Worm (Caenorhabditis elegans) whole organism, mixed stage, embryonic: ENCODE data around the gene act-3.

ENCODE experiments used
- flh-1 ChIP-seq: fragments of 200-800 bp; sonication (Bioruptor generic); optimal IDR thresholded peaks from 2 replicates; lab custom pipeline; 2018; ENCODE audit warnings: mild to moderate bottlenecking, missing genetic modification characterization, moderate library complexity, missing compliant biosample characterization
- lin-13 ChIP-seq: fragments of 150-350 bp; optimal IDR thresholded peaks from 2 replicates; lab custom pipeline; 2014; ENCODE audit warnings: missing biosample characterization, missing genetic modification characterization
- nhr-237 ChIP-seq: fragments of 150-350 bp; optimal IDR thresholded peaks from 2 replicates; lab custom pipeline; 2014; ENCODE audit warnings: missing biosample characterization, missing genetic modification characterization
- snpc-4 ChIP-seq: fragments of 150-350 bp; optimal IDR thresholded peaks from 2 replicates; lab custom pipeline; 2014; ENCODE audit warnings: missing biosample characterization, missing genetic modification characterization
- ztf-11 ChIP-seq: fragments of 150-350 bp; optimal IDR thresholded peaks from 2 replicates; lab custom pipeline; 2014; ENCODE audit warnings: missing biosample characterization, missing genetic modification characterization

- TF ChIP-seq snpc-4 (tag; lab: Kevin White, UChicago) (no peak), flh-1 (GFP tag; lab: Kevin White, UChicago) (no peak), nhr-237 (tag; lab: Kevin White, UChicago) (no peak), ztf-11 (tag; lab: Kevin White, UChicago) (no peak), lin-13 (tag; lab: Kevin White, UChicago) (no peak)
Observed at ce11 chrV:11094698-11095097, 20.4 kb upstream of the act-3 start.
